Worm (Caenorhabditis elegans): ENCODE data around the gene C04G6.6.

C04G6.6 gene

DNA sequence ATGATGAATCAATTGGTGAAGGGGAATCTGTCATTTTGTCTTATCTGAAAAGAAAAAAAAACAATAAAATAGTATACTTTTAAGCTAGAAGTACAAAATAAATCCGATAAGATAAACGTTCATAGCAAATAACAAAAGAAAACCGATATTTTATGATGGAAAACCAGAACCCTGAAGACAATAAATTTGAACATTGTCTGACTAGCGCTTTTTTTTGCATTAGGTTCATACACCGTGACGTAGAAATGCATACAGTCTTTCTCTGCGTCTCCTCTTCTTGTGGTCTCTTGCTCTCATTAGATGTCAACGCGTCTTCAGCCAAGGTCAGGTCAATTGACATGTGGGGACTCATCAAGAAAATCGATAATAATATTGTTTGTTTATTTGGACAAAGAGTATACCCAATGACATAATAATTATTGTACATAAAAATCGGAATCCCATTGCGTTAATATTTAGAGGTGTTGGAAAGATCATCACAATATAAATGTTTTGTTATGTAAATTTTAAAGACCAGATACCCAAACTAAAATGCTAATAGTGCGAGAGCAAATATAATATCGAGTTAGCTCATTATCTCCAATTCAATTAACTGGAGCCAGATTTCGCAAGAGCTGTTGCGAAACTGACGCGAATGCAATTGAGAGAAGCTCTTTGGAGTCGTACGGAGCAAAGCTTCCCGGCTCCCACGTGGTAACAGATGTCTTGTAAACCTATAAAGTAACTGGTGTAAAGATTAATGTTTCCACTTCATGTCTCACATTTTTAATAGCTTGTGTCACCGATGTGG lies 18.2 kb downstream of the C04G6.6 start, which contains the start of gene dsh-2:
Gene dsh-2, minus strand, starts transcription at position 51 of the 790 bp plus-strand sequence.
- TF ChIP-seq ztf-18 (tag; optimal IDR thresholded peaks at IDR 0.05), result no peak
- TF ChIP-seq egrh-3 (GFP tag; IDR thresholded peaks at IDR 0.05), result no peak
- no peak for TF ChIP-seq sptf-2 (GFP tag; optimal IDR thresholded peaks at IDR 0.05)
- no peak for TF ChIP-seq gei-17 (GFP tag; optimal IDR thresholded peaks at IDR 0.05)
- TF ChIP-seq madf-6 (GFP tag; IDR thresholded peaks at IDR 0.05), result peak; percentile 55
- no peak for TF ChIP-seq aptf-3 (GFP tag; IDR thresholded peaks at IDR 0.05)
- no peak for TF ChIP-seq akir-1 (GFP tag; optimal IDR thresholded peaks at IDR 0.05)
- TF ChIP-seq die-1 (tag; optimal IDR thresholded peaks at IDR 0.05), result no peak
- no peak for TF ChIP-seq ceh-91 (GFP tag; IDR thresholded peaks at IDR 0.05)
- no peak for TF ChIP-seq xnd-1 (tag; optimal IDR thresholded peaks at IDR 0.05)
- TF ChIP-seq let-607 (tag; optimal IDR thresholded peaks at IDR 0.05), result no peak
- TF ChIP-seq mxl-1 (tag; optimal IDR thresholded peaks at IDR 0.05), result no peak
- no peak for TF ChIP-seq B0035.1 (tag; optimal IDR thresholded peaks at IDR 0.05)
- TF ChIP-seq F49E8.2 (tag; optimal IDR thresholded peaks at IDR 0.05; ENCODE audit: insufficient read depth), result no peak
- TF ChIP-seq atf-7 (tag; optimal IDR thresholded peaks at IDR 0.05), result no peak
- no peak for TF ChIP-seq nhr-90 (tag; optimal IDR thresholded peaks at IDR 0.05)
- TF ChIP-seq F37B4.10 (GFP tag; IDR thresholded peaks at IDR 0.05), result no peak
- TF ChIP-seq ztf-3 (GFP tag; optimal IDR thresholded peaks at IDR 0.05), result no peak
- no peak for TF ChIP-seq ceh-79 (tag; optimal IDR thresholded peaks at IDR 0.05)
- peak; percentile 3 for TF ChIP-seq him-1 (tag; optimal IDR thresholded peaks at IDR 0.05)
- TF ChIP-seq lin-54 (GFP tag; optimal IDR thresholded peaks at IDR 0.05), result peak; percentile 40
- TF ChIP-seq nfya-1 (tag; optimal IDR thresholded peaks at IDR 0.05; ENCODE audit: borderline replicate concordance, insufficient read depth), result no peak
- TF ChIP-seq tbp1 (GFP tag; optimal IDR thresholded peaks at IDR 0.05), result peak; percentile 44
- no peak for TF ChIP-seq madf-8 (GFP tag; conservative IDR thresholded peaks at IDR 0.05)
- no peak for TF ChIP-seq Y53F4B.3 (GFP tag; IDR thresholded peaks at IDR 0.05)
- TF ChIP-seq snpc-4 (GFP tag; optimal IDR thresholded peaks at IDR 0.05), result no peak
- peak in 2 of 4 experiments; percentile 13 to 53 for TF ChIP-seq snpc-4 (tag; optimal IDR thresholded peaks at IDR 0.05)
- TF ChIP-seq ztf-6 (GFP tag; IDR thresholded peaks at IDR 0.05), result no peak
- no peak for TF ChIP-seq cebp-2 (GFP tag; IDR thresholded peaks at IDR 0.05)
- no peak for TF ChIP-seq sea-2 (GFP tag; IDR thresholded peaks at IDR 0.05)
- TF ChIP-seq ceh-58 (GFP tag; IDR thresholded peaks at IDR 0.05), result no peak
- TF ChIP-seq ztf-22 (GFP tag; optimal IDR thresholded peaks at IDR 0.05), result no peak
- no peak for TF ChIP-seq Y95B8A.8 (GFP tag; IDR thresholded peaks at IDR 0.05)
- TF ChIP-seq attf-6 (GFP tag; IDR thresholded peaks at IDR 0.05), result no peak
- no peak for TF ChIP-seq pha-4 (tag; optimal IDR thresholded peaks at IDR 0.05)
- TF ChIP-seq let-526 (GFP tag; IDR thresholded peaks at IDR 0.05), result no peak
- no peak for TF ChIP-seq unc-62 (GFP tag; optimal IDR thresholded peaks at IDR 0.05)
- no peak for TF ChIP-seq ccch-3 (GFP tag; optimal IDR thresholded peaks at IDR 0.05)
- no peak for TF ChIP-seq B0261.1 (tag; optimal IDR thresholded peaks at IDR 0.05)
- peak; percentile 50 for TF ChIP-seq mcd-1 (GFP tag; IDR thresholded peaks at IDR 0.05)
- peak; percentile 44 for TF ChIP-seq D2030.7 (GFP tag; IDR thresholded peaks at IDR 0.05)
- TF ChIP-seq lsy-27 (tag; optimal IDR thresholded peaks at IDR 0.05; ENCODE audit: borderline replicate concordance, insufficient read depth), result no peak
- no peak for TF ChIP-seq tlf-1 (GFP tag; optimal IDR thresholded peaks at IDR 0.05)
- no peak for TF ChIP-seq hmg-20 (GFP tag; IDR thresholded peaks at IDR 0.05)
- TF ChIP-seq efl-1 (GFP tag; optimal IDR thresholded peaks at IDR 0.05), result peak; percentile 18
- no peak for TF ChIP-seq athp-1 (tag; optimal IDR thresholded peaks at IDR 0.05)
- TF ChIP-seq bed-2 (GFP tag; IDR thresholded peaks at IDR 0.05), result no peak
- no peak for TF ChIP-seq nfyb-1 (GFP tag; IDR thresholded peaks at IDR 0.05)

Data from whole organism, young adult.